Fruit fly (Drosophila melanogaster) whole organism, embryonic: Measurements from ENCODE around the gene CG14820.
A peak's percentile ranks its signal among the peaks of the same experiment; 100 is the strongest.

Source experiments
- Abd-B ChIP-seq: fragments of 200-800 bp; sonication (Bioruptor generic); optimal IDR thresholded peaks from 2 replicates; lab custom pipeline; 2018; ENCODE audit warnings: missing biosample characterization, mild to moderate bottlenecking, missing genetic modification characterization, moderate library complexity
- CG10147 ChIP-seq: fragments of 200-800 bp; sonication (Bioruptor generic); optimal IDR thresholded peaks from 2 replicates; lab custom pipeline; 2019; ENCODE audit warnings: missing biosample characterization, mild to moderate bottlenecking, missing genetic modification characterization, moderate library complexity
- CG10321 ChIP-seq: fragments of 200-800 bp; sonication (Bioruptor generic); IDR thresholded peaks from 2 replicates; pipeline ENCODE4 v1.3.6; 2022; ENCODE audit warnings: missing biosample characterization, missing genetic modification characterization
- CG10431 ChIP-seq: fragments of 200-800 bp; sonication (Bioruptor generic); optimal IDR thresholded peaks from 3 replicates; lab custom pipeline; 2018; ENCODE audit warnings: missing biosample characterization, mild to moderate bottlenecking, missing genetic modification characterization
- CG10543 ChIP-seq: fragments of 200-800 bp; sonication (Bioruptor generic); optimal IDR thresholded peaks from 3 replicates; lab custom pipeline; 2017; ENCODE audit warnings: missing biosample characterization, mild to moderate bottlenecking, missing genetic modification characterization, moderate library complexity
- CG11456 ChIP-seq: fragments of 200-800 bp; sonication (Bioruptor generic); IDR thresholded peaks from 3 replicates; pipeline ENCODE4 v1.3.6; 2022; ENCODE audit warnings: missing biosample characterization, missing genetic modification characterization
- CG15011 ChIP-seq: fragments of 200-800 bp; sonication (Bioruptor generic); optimal IDR thresholded peaks from 3 replicates; lab custom pipeline; 2018; ENCODE audit warnings: missing biosample characterization, mild to moderate bottlenecking, missing genetic modification characterization
- CG17829 ChIP-seq: fragments of 200-800 bp; optimal IDR thresholded peaks from 2 replicates; lab custom pipeline; 2019; ENCODE audit warnings: missing biosample characterization, mild to moderate bottlenecking, missing genetic modification characterization, moderate library complexity
- CG1832 ChIP-seq: fragments of 200-800 bp; sonication (Bioruptor generic); optimal IDR thresholded peaks from 2 replicates; lab custom pipeline; 2017; ENCODE audit warnings: missing biosample characterization, mild to moderate bottlenecking, missing genetic modification characterization, inconsistent platforms
- CG2199 ChIP-seq: fragments of 200-800 bp; sonication (Bioruptor generic); IDR thresholded peaks from 3 replicates; pipeline ENCODE4 v1.3.6; 2022; ENCODE audit warnings: missing biosample characterization, missing genetic modification characterization
- CG31441 ChIP-seq: fragments of 200-800 bp; sonication (Bioruptor generic); IDR thresholded peaks from 2 replicates; pipeline ENCODE4 v1.3.6; 2022; ENCODE audit warnings: missing biosample characterization, missing genetic modification characterization
- CG42726 ChIP-seq: fragments of 200-800 bp; sonication (Bioruptor generic); IDR thresholded peaks from 2 replicates; pipeline ENCODE4 v1.3.6; 2022; ENCODE audit warnings: missing biosample characterization, missing genetic modification characterization; ENCODE audit not compliant: partially characterized antibody
- CG4360 ChIP-seq: fragments of 200-800 bp; sonication (Bioruptor generic); IDR thresholded peaks from 2 replicates; pipeline ENCODE4 v1.3.6; 2022; ENCODE audit warnings: missing biosample characterization, missing genetic modification characterization
- CG6765 ChIP-seq: fragments of 200-800 bp; sonication (Bioruptor generic); optimal IDR thresholded peaks from 3 replicates; lab custom pipeline; 2017; ENCODE audit warnings: missing biosample characterization, mild to moderate bottlenecking, missing genetic modification characterization
- CG8478 ChIP-seq: fragments of >200 bp; optimal IDR thresholded peaks from 2 replicates; lab custom pipeline; 2018
- D19A ChIP-seq: fragments of 200-800 bp; optimal IDR thresholded peaks from 3 replicates; lab custom pipeline; 2019; ENCODE audit warnings: missing biosample characterization, mild to moderate bottlenecking, missing genetic modification characterization, moderate library complexity
- Hr78 ChIP-seq, 2 experiments: fragments of 200-800 bp in 1 of 2; fragments of >200 bp in 1 of 2; sonication (Bioruptor generic) in 1 of 2; optimal IDR thresholded peaks; 2 replicates each; lab custom pipeline; 2017 to 2019; ENCODE audit warnings: missing biosample characterization in 2 of 2, missing genetic modification characterization in 2 of 2, mild to moderate bottlenecking in 1 of 2, moderate library complexity in 1 of 2
- MBD-R2 ChIP-seq: fragments of 200-800 bp; sonication (Bioruptor generic); IDR thresholded peaks from 2 replicates; pipeline ENCODE4 v1.3.6; 2022; ENCODE audit warnings: missing biosample characterization, missing genetic modification characterization
- Myb ChIP-seq: fragments of 200-800 bp; sonication (Bioruptor generic); optimal IDR thresholded peaks from 2 replicates; lab custom pipeline; 2016; ENCODE audit warnings: missing biosample characterization, missing genetic modification characterization
- NC2β ChIP-seq: fragments of 200-800 bp; sonication (Bioruptor generic); optimal IDR thresholded peaks from 2 replicates; lab custom pipeline; 2016; ENCODE audit warnings: missing biosample characterization, missing genetic modification characterization
- Nf-YB ChIP-seq: fragments of 200-800 bp; sonication (Bioruptor generic); optimal IDR thresholded peaks from 3 replicates; lab custom pipeline; 2019; ENCODE audit warnings: missing biosample characterization, mild to moderate bottlenecking, missing genetic modification characterization, moderate library complexity
- Nf-YC ChIP-seq: fragments of 200-800 bp; optimal IDR thresholded peaks from 3 replicates; lab custom pipeline; 2019; ENCODE audit warnings: missing biosample characterization, mild to moderate bottlenecking, missing genetic modification characterization, moderate library complexity
- Ravus ChIP-seq: fragments of 200-800 bp; sonication (Bioruptor generic); IDR thresholded peaks from 2 replicates; pipeline ENCODE4 v1.3.6; 2022; ENCODE audit warnings: missing biosample characterization, missing genetic modification characterization
- Rx ChIP-seq: fragments of 200-800 bp; sonication (Bioruptor generic); IDR thresholded peaks from 2 replicates; pipeline ENCODE4 v1.3.6; 2022; ENCODE audit warnings: missing biosample characterization, missing genetic modification characterization
- Sox100B ChIP-seq: fragments of 200-800 bp; sonication (Bioruptor generic); optimal IDR thresholded peaks from 3 replicates; lab custom pipeline; 2018; ENCODE audit warnings: missing biosample characterization, mild to moderate bottlenecking, missing genetic modification characterization
- Sox102F ChIP-seq: fragments of 200-800 bp; sonication (Bioruptor generic); optimal IDR thresholded peaks from 2 replicates; lab custom pipeline; 2018; ENCODE audit warnings: missing biosample characterization, mild to moderate bottlenecking, missing genetic modification characterization, moderate library complexity
- Spps ChIP-seq: fragments of 200-800 bp; sonication (Bioruptor generic); optimal IDR thresholded peaks from 2 replicates; lab custom pipeline; 2018; ENCODE audit warnings: missing biosample characterization, mild to moderate bottlenecking, missing genetic modification characterization
- Ssrp ChIP-seq: fragments of 200-800 bp; sonication (Bioruptor generic); optimal IDR thresholded peaks from 2 replicates; lab custom pipeline; 2018; ENCODE audit warnings: missing biosample characterization, mild to moderate bottlenecking, missing genetic modification characterization, moderate library complexity
- abd-A ChIP-seq: fragments of 200-800 bp; sonication (Bioruptor generic); optimal IDR thresholded peaks from 3 replicates; lab custom pipeline; 2019; ENCODE audit warnings: missing biosample characterization, mild to moderate bottlenecking, missing genetic modification characterization, moderate library complexity
- chn ChIP-seq: fragments of 200-800 bp; sonication (Bioruptor generic); optimal IDR thresholded peaks from 2 replicates; lab custom pipeline; 2016; ENCODE audit warnings: missing biosample characterization, missing genetic modification characterization
- ci ChIP-seq: fragments of 200-800 bp; sonication (Bioruptor generic); IDR thresholded peaks from 3 replicates; pipeline ENCODE4 v1.3.6; 2022; ENCODE audit warnings: missing biosample characterization, missing genetic modification characterization
- crol ChIP-seq: fragments of 200-800 bp; sonication (Bioruptor generic); IDR thresholded peaks from 2 replicates; pipeline ENCODE4 v1.3.6; 2022; ENCODE audit warnings: missing biosample characterization, missing genetic modification characterization
- cwo ChIP-seq: fragments of 200-800 bp; sonication (Bioruptor generic); optimal IDR thresholded peaks from 3 replicates; lab custom pipeline; 2017; ENCODE audit warnings: missing biosample characterization, missing genetic modification characterization, mild to moderate bottlenecking, moderate library complexity, missing genetic modification reagents
- danr ChIP-seq: fragments of 200-800 bp; sonication (Bioruptor generic); IDR thresholded peaks from 2 replicates; pipeline ENCODE4 v1.3.6; 2022; ENCODE audit warnings: missing biosample characterization, missing genetic modification characterization
- dysf ChIP-seq: fragments of 200-800 bp; sonication (Bioruptor generic); IDR thresholded peaks from 3 replicates; pipeline ENCODE4 v1.3.6; 2022; ENCODE audit warnings: missing biosample characterization, missing genetic modification characterization
- gfzf ChIP-seq: fragments of 200-800 bp; sonication (Bioruptor generic); optimal IDR thresholded peaks from 2 replicates; lab custom pipeline; 2016; ENCODE audit warnings: missing biosample characterization, mild to moderate bottlenecking, missing genetic modification characterization, moderate library complexity
- kni ChIP-seq: fragments of 200-800 bp; sonication (Bioruptor generic); optimal IDR thresholded peaks from 3 replicates; lab custom pipeline; 2017; ENCODE audit warnings: mild to moderate bottlenecking, missing biosample characterization, missing genetic modification reagents, missing genetic modification characterization
- lmd ChIP-seq: fragments of 200-800 bp; sonication (Bioruptor generic); IDR thresholded peaks from 2 replicates; pipeline ENCODE4 v1.3.6; 2022; ENCODE audit warnings: missing biosample characterization, missing genetic modification characterization
- lola ChIP-seq, 3 experiments: fragments of >200 bp in 2 of 3; fragments of 200-800 bp in 1 of 3; sonication (Bioruptor generic) in 1 of 3; optimal IDR thresholded peaks; 2 replicates each; lab custom pipeline; 2017 to 2019; ENCODE audit warnings: missing biosample characterization in 3 of 3, missing genetic modification characterization in 3 of 3, mild to moderate bottlenecking in 1 of 3, moderate library complexity in 1 of 3
- luna ChIP-seq: fragments of 200-800 bp; sonication (Bioruptor generic); optimal IDR thresholded peaks from 2 replicates; lab custom pipeline; 2016; ENCODE audit warnings: missing biosample characterization, missing genetic modification characterization
- onecut ChIP-seq: fragments of 200-800 bp; sonication (Bioruptor generic); IDR thresholded peaks from 2 replicates; pipeline ENCODE4 v1.3.6; 2022; ENCODE audit warnings: missing biosample characterization, missing genetic modification characterization
- otp ChIP-seq: fragments of 200-800 bp; sonication (Bioruptor generic); IDR thresholded peaks from 3 replicates; pipeline ENCODE4, ENCODE4 v1.3.6; 2022; ENCODE audit warnings: missing biosample characterization, missing genetic modification characterization
- pb ChIP-seq: fragments of 200-800 bp; sonication (Bioruptor generic); optimal IDR thresholded peaks from 3 replicates; lab custom pipeline; 2016; ENCODE audit warnings: missing biosample characterization, missing genetic modification characterization
- pfk ChIP-seq: fragments of 200-800 bp; sonication (Bioruptor generic); optimal IDR thresholded peaks from 2 replicates; lab custom pipeline; 2018; ENCODE audit warnings: missing biosample characterization, mild to moderate bottlenecking, missing genetic modification characterization, moderate library complexity
- sd ChIP-seq: fragments of 200-800 bp; sonication (Bioruptor generic); optimal IDR thresholded peaks from 3 replicates; lab custom pipeline; 2018; ENCODE audit warnings: missing biosample characterization, mild to moderate bottlenecking, missing genetic modification characterization, moderate library complexity
- sr ChIP-seq: fragments of 200-800 bp; sonication (Bioruptor generic); IDR thresholded peaks from 3 replicates; pipeline ENCODE4 v1.3.6; 2022; ENCODE audit warnings: missing biosample characterization, missing genetic modification characterization
- tll ChIP-seq, 2 experiments: fragments of 200-800 bp in 1 of 2; fragments of >200 bp in 1 of 2; sonication (Bioruptor generic) in 1 of 2; optimal IDR thresholded peaks; 2 replicates each; lab custom pipeline; 2017 to 2019; ENCODE audit warnings: missing biosample characterization in 2 of 2, missing genetic modification characterization in 2 of 2, mild to moderate bottlenecking in 1 of 2, moderate library complexity in 1 of 2
- unc-4 ChIP-seq: fragments of 200-800 bp; sonication (Bioruptor generic); IDR thresholded peaks from 2 replicates; pipeline ENCODE4 v1.3.6; 2022; ENCODE audit warnings: missing biosample characterization, missing genetic modification characterization; ENCODE audit not compliant: partially characterized antibody
- usp ChIP-seq: fragments of >200 bp; optimal IDR thresholded peaks from 2 replicates; lab custom pipeline; 2017; ENCODE audit warnings: missing biosample characterization, missing genetic modification characterization

CG14820 gene

dm6 chr3L:6980553-6980952 lies 47.8 kb downstream of the CG14820 start (continued):
- TF ChIP-seq Ssrp: peak; percentile 13
- TF ChIP-seq NC2β (GFP tag; lab: Kevin White, UChicago): no peak
- no peak for TF ChIP-seq CG11456 (GFP tag; lab: Robert Waterston, UW)
- TF ChIP-seq luna: no peak
- TF ChIP-seq CG15011: no peak
- no peak for TF ChIP-seq otp (GFP tag; lab: Robert Waterston, UW)
- no peak for TF ChIP-seq Spps
- peak; percentile 36; the same call in 1 of the 2 replicates for TF ChIP-seq CG31441 (GFP tag; lab: Robert Waterston, UW)
- peak; percentile 12 for TF ChIP-seq Sox102F
- no peak for TF ChIP-seq onecut (GFP tag; lab: Robert Waterston, UW)
- peak; percentile 9 for TF ChIP-seq Sox100B (GFP tag; lab: Kevin White, UChicago)
- TF ChIP-seq lola (GFP tag; optimal IDR thresholded peaks at IDR 0.05; lab: Kevin White, UChicago): peak in 1 of 3 experiments; percentile 14
- TF ChIP-seq CG42726: no peak
- TF ChIP-seq gfzf: no peak
- no peak for TF ChIP-seq Abd-B (GFP tag; lab: Kevin White, UChicago)
- no peak for TF ChIP-seq lmd (GFP tag; lab: Robert Waterston, UW)
- no peak for TF ChIP-seq Myb (GFP tag; lab: Kevin White, UChicago)
- TF ChIP-seq, all 482 proteins: peak for 16

- TF ChIP-seq sd (tag; lab: Kevin White, UChicago) (peak; percentile 10), CG1832 (GFP tag; lab: Kevin White, UChicago) (peak; percentile 71), CG10543 (GFP tag; lab: Kevin White, UChicago) (peak; percentile 38), abd-A (peak; percentile 71), pfk (GFP tag; lab: Kevin White, UChicago) (no peak), sr (GFP tag; lab: Robert Waterston, UW) (peak; percentile 58; the same call in 1 of the 3 replicates), danr (GFP tag; lab: Robert Waterston, UW) (no peak), MBD-R2 (GFP tag; lab: Robert Waterston, UW) (no peak), unc-4 (no peak), chn (GFP tag; lab: Kevin White, UChicago) (no peak), dysf (GFP tag; lab: Robert Waterston, UW) (no peak), Hr78 (GFP tag; optimal IDR thresholded peaks at IDR 0.05; lab: Kevin White, UChicago) (peak in 1 of 2 experiments; percentile 5), lmd (GFP tag; lab: Robert Waterston, UW) (0 out of 2 replicates have a peak, but pooled peaks have one; percentile 23), tll (GFP tag; optimal IDR thresholded peaks at IDR 0.05; lab: Kevin White, UChicago) (no peak), crol (peak; percentile 98), CG10147 (GFP tag; lab: Kevin White, UChicago) (no peak), CG8478 (lab: Kevin White, UChicago) (peak; percentile 28), CG4360 (peak; percentile 95), kni (GFP tag; lab: Kevin White, UChicago) (no peak), CG10431 (GFP tag; lab: Kevin White, UChicago) (no peak), CG10321 (GFP tag; lab: Robert Waterston, UW) (peak; percentile 81), CG2199 (0 out of 3 replicates have a peak, but pooled peaks have one; percentile 52), CG6765 (GFP tag; lab: Kevin White, UChicago) (no peak), ci (GFP tag; lab: Robert Waterston, UW) (peak; percentile 80), D19A (no peak), Nf-YB (GFP tag; lab: Kevin White, UChicago) (peak; percentile 10), CG17829 (tag; lab: Kevin White, UChicago) (no peak), usp (GFP tag; lab: Kevin White, UChicago) (no peak), Rx (GFP tag; lab: Robert Waterston, UW) (no peak), pb (GFP tag; lab: Kevin White, UChicago) (no peak), Nf-YC (tag; lab: Kevin White, UChicago) (peak; percentile 13), cwo (GFP tag; lab: Kevin White, UChicago) (peak; percentile 53), Ravus (GFP tag; lab: Robert Waterston, UW) (no peak)
Observed at dm6 chr3L:6981109-6981741, 48.5 kb downstream of the CG14820 start.
